Worm (Caenorhabditis elegans) whole organism, mixed stage, embryonic: ENCODE measurements around the gene cec-7.

Source experiments
- M03D4.4 ChIP-seq: sonication (generic microtip); optimal IDR thresholded peaks from 2 replicates; lab custom pipeline; 2017; ENCODE audit warnings: mild to moderate bottlenecking, missing genetic modification characterization, missing compliant biosample characterization
- bed-3 ChIP-seq: fragments of 200-800 bp; sonication (Bioruptor generic); optimal IDR thresholded peaks from 3 replicates; lab custom pipeline; 2018; ENCODE audit warnings: mild to moderate bottlenecking, missing genetic modification characterization, moderate library complexity, missing compliant biosample characterization
- blmp-1 ChIP-seq: fragments of 150-350 bp; optimal IDR thresholded peaks from 2 replicates; lab custom pipeline; 2014; ENCODE audit warnings: missing biosample characterization, missing genetic modification characterization
- ceh-39 ChIP-seq: fragments of 150-350 bp; optimal IDR thresholded peaks from 2 replicates; lab custom pipeline; 2014; ENCODE audit warnings: missing biosample characterization, missing genetic modification characterization
- ceh-43 ChIP-seq: fragments of 200-800 bp; sonication (Bioruptor generic); optimal IDR thresholded peaks from 2 replicates; lab custom pipeline; 2018; ENCODE audit warnings: mild to moderate bottlenecking, missing genetic modification characterization, moderate library complexity, missing compliant biosample characterization
- ceh-83 ChIP-seq: fragments of 200-800 bp; sonication (Bioruptor generic); optimal IDR thresholded peaks from 2 replicates; lab custom pipeline; 2018; ENCODE audit warnings: mild to moderate bottlenecking, missing genetic modification characterization, missing compliant biosample characterization
- ces-1 ChIP-seq: fragments of 150-350 bp; optimal IDR thresholded peaks from 2 replicates; lab custom pipeline; 2014; ENCODE audit warnings: missing biosample characterization, missing genetic modification reagents, missing genetic modification characterization
- drap-1 ChIP-seq: fragments of 200-800 bp; sonication (Bioruptor generic); optimal IDR thresholded peaks from 3 replicates; lab custom pipeline; 2018; ENCODE audit warnings: mild to moderate bottlenecking, missing genetic modification characterization, missing compliant biosample characterization
- elt-1 ChIP-seq: sonication (generic microtip); optimal IDR thresholded peaks from 2 replicates; lab custom pipeline; 2017; ENCODE audit warnings: missing genetic modification characterization, mild to moderate bottlenecking, missing compliant biosample characterization, antibody characterized with exemption, moderate library complexity, borderline replicate concordance; ENCODE audit not compliant: insufficient read depth
- elt-3 ChIP-seq: fragments of 150-350 bp; optimal IDR thresholded peaks from 2 replicates; lab custom pipeline; 2014; ENCODE audit warnings: missing biosample characterization, missing genetic modification characterization
- flh-1 ChIP-seq: fragments of 200-800 bp; sonication (Bioruptor generic); optimal IDR thresholded peaks from 2 replicates; lab custom pipeline; 2018; ENCODE audit warnings: mild to moderate bottlenecking, missing genetic modification characterization, moderate library complexity, missing compliant biosample characterization
- lin-32 ChIP-seq: fragments of 200-800 bp; sonication (Bioruptor generic); optimal IDR thresholded peaks from 2 replicates; lab custom pipeline; 2018; ENCODE audit warnings: mild to moderate bottlenecking, missing genetic modification characterization, missing compliant biosample characterization
- lsy-2 ChIP-seq: fragments of 150-350 bp; optimal IDR thresholded peaks from 2 replicates; lab custom pipeline; 2014; ENCODE audit warnings: missing biosample characterization, missing genetic modification characterization
- mab-5 ChIP-seq: fragments of 150-350 bp; optimal IDR thresholded peaks from 2 replicates; lab custom pipeline; 2014; ENCODE audit warnings: missing biosample characterization, missing genetic modification characterization
- mep-1 ChIP-seq: fragments of 150-350 bp; optimal IDR thresholded peaks from 2 replicates; lab custom pipeline; 2017; ENCODE audit warnings: missing biosample characterization, missing genetic modification reagents, missing genetic modification characterization, inconsistent platforms
- mls-2 ChIP-seq: sonication (generic microtip); optimal IDR thresholded peaks from 2 replicates; lab custom pipeline; 2016; ENCODE audit warnings: mild to moderate bottlenecking, missing genetic modification characterization, moderate library complexity, missing compliant biosample characterization
- nhr-2 ChIP-seq: fragments of 150-350 bp; optimal IDR thresholded peaks from 2 replicates; lab custom pipeline; 2014; ENCODE audit warnings: missing biosample characterization, missing genetic modification characterization
- nhr-237 ChIP-seq: fragments of 150-350 bp; optimal IDR thresholded peaks from 2 replicates; lab custom pipeline; 2014; ENCODE audit warnings: missing biosample characterization, missing genetic modification characterization
- nhr-76 ChIP-seq: sonication (generic microtip); optimal IDR thresholded peaks from 2 replicates; lab custom pipeline; 2017; ENCODE audit warnings: missing biosample characterization, missing genetic modification characterization
- pha-4 ChIP-seq: fragments of 150-350 bp; optimal IDR thresholded peaks from 2 replicates; lab custom pipeline; 2018; ENCODE audit warnings: missing biosample characterization, missing genetic modification reagents, missing genetic modification characterization
- sem-2 ChIP-seq: fragments of 200-800 bp; sonication (Bioruptor generic); optimal IDR thresholded peaks from 2 replicates; lab custom pipeline; 2018; ENCODE audit warnings: mild to moderate bottlenecking, missing genetic modification characterization, missing compliant biosample characterization
- snpc-4 ChIP-seq: fragments of 150-350 bp; optimal IDR thresholded peaks from 2 replicates; lab custom pipeline; 2014; ENCODE audit warnings: missing biosample characterization, missing genetic modification characterization
- sptf-1 ChIP-seq: sonication (generic microtip); optimal IDR thresholded peaks from 2 replicates; lab custom pipeline; 2017; ENCODE audit warnings: mild to moderate bottlenecking, missing genetic modification characterization, moderate library complexity, missing compliant biosample characterization
- unc-62 ChIP-seq: fragments of 150-350 bp; optimal IDR thresholded peaks from 2 replicates; lab custom pipeline; 2014; ENCODE audit warnings: missing biosample characterization, missing genetic modification reagents, missing genetic modification characterization
- zip-8 ChIP-seq: fragments of 150-350 bp; optimal IDR thresholded peaks from 2 replicates; lab custom pipeline; 2014; ENCODE audit warnings: missing biosample characterization, missing genetic modification characterization
- ztf-11 ChIP-seq: fragments of 150-350 bp; optimal IDR thresholded peaks from 2 replicates; lab custom pipeline; 2014; ENCODE audit warnings: missing biosample characterization, missing genetic modification characterization

cec-7 gene

ce11 chrIII:12851034-12851433 lies 26.3 kb downstream of the cec-7 start:
- TF ChIP-seq unc-62 (GFP tag; lab: Kevin White, UChicago) (peak; percentile 36), nhr-237 (tag; lab: Kevin White, UChicago) (peak; percentile 61), elt-3 (tag; lab: Kevin White, UChicago) (peak; percentile 15), nhr-2 (tag; lab: Kevin White, UChicago) (no peak), blmp-1 (tag; lab: Kevin White, UChicago) (peak; percentile 34)

ce11 chrIII:12849691-12850090 lies 27.7 kb downstream of the cec-7 start:
- no peak for TF ChIP-seq elt-3 (tag; lab: Kevin White, UChicago)
- no peak for TF ChIP-seq lin-32 (GFP tag; lab: Kevin White, UChicago)

ce11 chrIII:12848981-12849589 lies 28.3 kb downstream of the cec-7 start:
- TF ChIP-seq elt-1 (tag; lab: Kevin White, UChicago) = no peak
- TF ChIP-seq M03D4.4 = no peak
- no peak for TF ChIP-seq snpc-4 (tag; lab: Kevin White, UChicago)
- no peak for TF ChIP-seq zip-8
- TF ChIP-seq ztf-11 (tag; lab: Kevin White, UChicago) = no peak
- no peak for TF ChIP-seq mab-5 (tag; lab: Kevin White, UChicago)
- TF ChIP-seq sptf-1 (tag; lab: Kevin White, UChicago) = no peak

- no peak for TF ChIP-seq sptf-1 (tag; lab: Kevin White, UChicago)
- TF ChIP-seq nhr-76 (tag; lab: Kevin White, UChicago) = no peak
- no peak for TF ChIP-seq elt-1 (tag; lab: Kevin White, UChicago)
- TF ChIP-seq elt-3 (tag; lab: Kevin White, UChicago) = peak; percentile 53
- no peak for TF ChIP-seq sem-2 (GFP tag; lab: Kevin White, UChicago)
- no peak for TF ChIP-seq ceh-83
- TF ChIP-seq drap-1 = no peak
- TF ChIP-seq, all 35 proteins: peak for 1
Observed at ce11 chrIII:12847623-12848022, 29.8 kb downstream of the cec-7 start.

ce11 chrIII:12842858-12843257 lies 34.5 kb downstream of the cec-7 start:
- TF ChIP-seq pha-4 (tag; lab: Kevin White, UChicago) (no peak), elt-1 (tag; lab: Kevin White, UChicago) (no peak), elt-3 (tag; lab: Kevin White, UChicago) (no peak), ztf-11 (tag; lab: Kevin White, UChicago) (no peak), sptf-1 (tag; lab: Kevin White, UChicago) (no peak), ces-1 (no peak)

ce11 chrIII:12841328-12841727 lies 36.0 kb downstream of the cec-7 start:
- TF ChIP-seq ceh-39 = no peak
- peak; percentile 69 for TF ChIP-seq ces-1
- no peak for TF ChIP-seq nhr-76 (tag; lab: Kevin White, UChicago)
- TF ChIP-seq drap-1 = no peak
- TF ChIP-seq mep-1 (tag; lab: Kevin White, UChicago) = no peak
- no peak for TF ChIP-seq ceh-83

ce11 chrIII:12840204-12840603 lies 37.2 kb downstream of the cec-7 start:
- TF ChIP-seq mls-2 (tag; lab: Kevin White, UChicago) (no peak), nhr-237 (tag; lab: Kevin White, UChicago) (no peak), lsy-2 (tag; lab: Kevin White, UChicago) (no peak), zip-8 (no peak), bed-3 (GFP tag; lab: Kevin White, UChicago) (no peak), mep-1 (tag; lab: Kevin White, UChicago) (no peak), elt-3 (tag; lab: Kevin White, UChicago) (no peak), flh-1 (GFP tag; lab: Kevin White, UChicago) (no peak), ceh-43 (GFP tag; lab: Kevin White, UChicago) (no peak)
